Worm (Caenorhabditis elegans) whole organism, L1 larva: ENCODE results near the gene F07A11.5.
A peak's percentile ranks its signal among the peaks of the same experiment; 100 is the strongest.

ENCODE experiments used
- C04F5.9 ChIP-seq: sonication (generic microtip); optimal IDR thresholded peaks from 2 replicates; lab custom pipeline; 2016; ENCODE audit warnings: missing genetic modification characterization, missing compliant biosample characterization
- C16A3.4 ChIP-seq: fragments of 150-350 bp; optimal IDR thresholded peaks from 2 replicates; lab custom pipeline; 2014; ENCODE audit warnings: missing biosample characterization, missing genetic modification characterization
- F16B12.6 ChIP-seq: fragments of 150-350 bp; optimal IDR thresholded peaks from 2 replicates; lab custom pipeline; 2014; ENCODE audit warnings: missing biosample characterization, missing genetic modification characterization
- alr-1 ChIP-seq: fragments of 200-800 bp; sonication (Bioruptor generic); optimal IDR thresholded peaks from 2 replicates; lab custom pipeline; 2018; ENCODE audit warnings: borderline replicate concordance, mild to moderate bottlenecking, missing genetic modification characterization, missing compliant biosample characterization
- ceh-63 ChIP-seq: fragments of 200-800 bp; sonication (Bioruptor generic); optimal IDR thresholded peaks from 2 replicates; lab custom pipeline; 2018; ENCODE audit warnings: mild to moderate bottlenecking, missing genetic modification characterization, missing compliant biosample characterization
- ceh-8 ChIP-seq: fragments of 200-800 bp; sonication (Bioruptor generic); optimal IDR thresholded peaks from 2 replicates; lab custom pipeline; 2018; ENCODE audit warnings: mild to moderate bottlenecking, missing genetic modification characterization, moderate library complexity, missing compliant biosample characterization
- ces-1 ChIP-seq: fragments of 150-350 bp; optimal IDR thresholded peaks from 2 replicates; lab custom pipeline; 2014; ENCODE audit warnings: missing biosample characterization, missing genetic modification reagents, missing genetic modification characterization
- dsc-1 ChIP-seq: sonication (generic microtip); optimal IDR thresholded peaks from 2 replicates; lab custom pipeline; 2016; ENCODE audit warnings: mild to moderate bottlenecking, missing genetic modification characterization, missing compliant biosample characterization
- efl-1 ChIP-seq, 4 experiments: fragments of 150-350 bp; optimal IDR thresholded peaks in 3 of 4; peaks in 1 of 4; 1 replicate in 1 of 4; 2 replicates in 3 of 4; lab custom pipeline; 2014; ENCODE audit warnings: missing biosample characterization in 2 of 4, missing genetic modification characterization in 2 of 4, missing genetic modification reagents in 2 of 4
- elt-3 ChIP-seq, 6 experiments: fragments of 150-350 bp in 1 of 6; sonication (generic microtip); optimal IDR thresholded peaks; 2 replicates each; lab custom pipeline; 2017 to 2018; ENCODE audit warnings: missing biosample characterization in 6 of 6, missing genetic modification characterization in 6 of 6, inconsistent platforms in 1 of 6
- ets-5 ChIP-seq: fragments of 200-800 bp; sonication (Bioruptor generic); IDR thresholded peaks from 2 replicates; pipeline ENCODE4 v1.3.6; 2022; ENCODE audit warnings: missing genetic modification characterization, missing compliant biosample characterization
- fkh-4 ChIP-seq: sonication (generic microtip); optimal IDR thresholded peaks from 2 replicates; lab custom pipeline; 2016; ENCODE audit warnings: missing compliant biosample characterization, missing genetic modification characterization, borderline replicate concordance
- fkh-8 ChIP-seq: sonication (generic microtip); optimal IDR thresholded peaks from 2 replicates; lab custom pipeline; 2016; ENCODE audit warnings: mild to moderate bottlenecking, missing genetic modification characterization, missing compliant biosample characterization
- fos-1 ChIP-seq: fragments of 150-350 bp; optimal IDR thresholded peaks from 2 replicates; lab custom pipeline; 2014; ENCODE audit warnings: missing biosample characterization, missing genetic modification characterization
- grh-1 ChIP-seq: fragments of 200-800 bp; sonication (Bioruptor generic); IDR thresholded peaks from 2 replicates; pipeline ENCODE4 v1.3.6; 2022; ENCODE audit warnings: missing genetic modification reagents, missing genetic modification characterization, missing compliant biosample characterization
- irx-1 ChIP-seq: sonication (generic microtip); optimal IDR thresholded peaks from 2 replicates; lab custom pipeline; 2016; ENCODE audit warnings: missing genetic modification characterization, missing compliant biosample characterization
- isw-1 ChIP-seq: fragments of 200-800 bp; sonication (Bioruptor generic); IDR thresholded peaks from 2 replicates; pipeline ENCODE4 v1.3.6; 2022; ENCODE audit warnings: missing genetic modification characterization, missing compliant biosample characterization
- lin-13 ChIP-seq: fragments of 150-350 bp; optimal IDR thresholded peaks from 2 replicates; lab custom pipeline; 2014; ENCODE audit warnings: missing biosample characterization, missing genetic modification reagents, missing genetic modification characterization
- lin-35 ChIP-seq, 2 experiments: fragments of 150-350 bp; optimal IDR thresholded peaks; 2 replicates each; lab custom pipeline; 2014; ENCODE audit warnings: missing biosample characterization in 2 of 2, missing genetic modification characterization in 2 of 2, missing genetic modification reagents in 2 of 2
- lir-3 ChIP-seq: sonication (generic microtip); optimal IDR thresholded peaks from 2 replicates; lab custom pipeline; 2016; ENCODE audit warnings: mild to moderate bottlenecking, missing genetic modification characterization, moderate library complexity, missing compliant biosample characterization; ENCODE audit not compliant: poor library complexity
- lsy-2 ChIP-seq, 2 experiments: fragments of 150-350 bp; optimal IDR thresholded peaks; 2 replicates each; lab custom pipeline; 2014; ENCODE audit warnings: missing biosample characterization in 2 of 2, missing genetic modification characterization in 2 of 2
- mab-9 ChIP-seq: fragments of 200-800 bp; sonication (Bioruptor generic); IDR thresholded peaks from 2 replicates; pipeline ENCODE4 v1.3.6; 2022; ENCODE audit warnings: missing genetic modification reagents, missing genetic modification characterization, missing compliant biosample characterization
- mdl-1 ChIP-seq, 2 experiments: fragments of 150-350 bp; optimal IDR thresholded peaks; 2 replicates each; lab custom pipeline; 2014 to 2017; ENCODE audit warnings: missing biosample characterization in 2 of 2, missing genetic modification characterization in 2 of 2, inconsistent platforms in 1 of 2
- nhr-12 ChIP-seq: sonication (generic microtip); optimal IDR thresholded peaks from 2 replicates; lab custom pipeline; 2017; ENCODE audit warnings: missing biosample characterization, missing genetic modification characterization
- nhr-237 ChIP-seq: fragments of 150-350 bp; optimal IDR thresholded peaks from 2 replicates; lab custom pipeline; 2014; ENCODE audit warnings: missing biosample characterization, missing genetic modification characterization
- nhr-76 ChIP-seq: sonication (generic microtip); optimal IDR thresholded peaks from 2 replicates; lab custom pipeline; 2017; ENCODE audit warnings: missing biosample characterization, missing genetic modification characterization
- nhr-77 ChIP-seq: fragments of 150-350 bp; optimal IDR thresholded peaks from 2 replicates; lab custom pipeline; 2014; ENCODE audit warnings: missing biosample characterization, missing genetic modification characterization
- nhr-84 ChIP-seq: sonication (generic microtip); optimal IDR thresholded peaks from 2 replicates; lab custom pipeline; 2017; ENCODE audit warnings: missing biosample characterization, missing genetic modification characterization
- nhr-85 ChIP-seq: sonication (generic microtip); peaks from one replicate; lab custom pipeline; 2016; ENCODE audit warnings: missing genetic modification characterization, inconsistent platforms, missing compliant biosample characterization
- nhr-90 ChIP-seq: sonication (generic microtip); optimal IDR thresholded peaks from 2 replicates; lab custom pipeline; 2016; ENCODE audit warnings: mild to moderate bottlenecking, missing genetic modification characterization, missing compliant biosample characterization; ENCODE audit not compliant: poor library complexity
- pax-3 ChIP-seq: fragments of 200-800 bp; sonication (Bioruptor generic); optimal IDR thresholded peaks from 2 replicates; lab custom pipeline; 2018; ENCODE audit warnings: mild to moderate bottlenecking, missing genetic modification characterization, moderate library complexity, missing compliant biosample characterization
- rnt-1 ChIP-seq: sonication (generic microtip); optimal IDR thresholded peaks from 2 replicates; lab custom pipeline; 2016; ENCODE audit warnings: mild to moderate bottlenecking, missing genetic modification characterization, moderate library complexity, missing compliant biosample characterization
- skn-1 ChIP-seq: fragments of 150-350 bp; optimal IDR thresholded peaks from 2 replicates; lab custom pipeline; 2014; ENCODE audit warnings: missing biosample characterization, missing genetic modification characterization
- sox-4 ChIP-seq: sonication (generic microtip); optimal IDR thresholded peaks from 2 replicates; lab custom pipeline; 2016; ENCODE audit warnings: missing genetic modification characterization, missing compliant biosample characterization
- sptf-1 ChIP-seq: fragments of 150-350 bp; optimal IDR thresholded peaks from 2 replicates; lab custom pipeline; 2014; ENCODE audit warnings: missing biosample characterization, missing genetic modification characterization
- tbx-2 ChIP-seq: sonication (generic microtip); optimal IDR thresholded peaks from 2 replicates; lab custom pipeline; 2016; ENCODE audit warnings: missing genetic modification characterization, missing compliant biosample characterization
- unc-130 ChIP-seq: fragments of 150-350 bp; optimal IDR thresholded peaks from 2 replicates; lab custom pipeline; 2017; ENCODE audit warnings: missing biosample characterization, missing genetic modification characterization, inconsistent platforms
- unc-30 ChIP-seq: sonication (generic microtip); optimal IDR thresholded peaks from 2 replicates; lab custom pipeline; 2017; ENCODE audit warnings: missing biosample characterization, missing genetic modification characterization
- unc-62 ChIP-seq: fragments of 150-350 bp; optimal IDR thresholded peaks from 2 replicates; lab custom pipeline; 2014; ENCODE audit warnings: missing biosample characterization, missing genetic modification reagents, missing genetic modification characterization
- unc-98 ChIP-seq: fragments of 200-800 bp; sonication (Bioruptor generic); IDR thresholded peaks from 2 replicates; pipeline ENCODE4 v1.3.6; 2022; ENCODE audit warnings: missing genetic modification characterization, missing compliant biosample characterization
- zip-4 ChIP-seq: fragments of 200-800 bp; sonication (Bioruptor generic); optimal IDR thresholded peaks from 2 replicates; lab custom pipeline; 2018; ENCODE audit warnings: mild to moderate bottlenecking, missing genetic modification characterization, moderate library complexity, missing compliant biosample characterization

The F07A11.5 gene

DNA sequence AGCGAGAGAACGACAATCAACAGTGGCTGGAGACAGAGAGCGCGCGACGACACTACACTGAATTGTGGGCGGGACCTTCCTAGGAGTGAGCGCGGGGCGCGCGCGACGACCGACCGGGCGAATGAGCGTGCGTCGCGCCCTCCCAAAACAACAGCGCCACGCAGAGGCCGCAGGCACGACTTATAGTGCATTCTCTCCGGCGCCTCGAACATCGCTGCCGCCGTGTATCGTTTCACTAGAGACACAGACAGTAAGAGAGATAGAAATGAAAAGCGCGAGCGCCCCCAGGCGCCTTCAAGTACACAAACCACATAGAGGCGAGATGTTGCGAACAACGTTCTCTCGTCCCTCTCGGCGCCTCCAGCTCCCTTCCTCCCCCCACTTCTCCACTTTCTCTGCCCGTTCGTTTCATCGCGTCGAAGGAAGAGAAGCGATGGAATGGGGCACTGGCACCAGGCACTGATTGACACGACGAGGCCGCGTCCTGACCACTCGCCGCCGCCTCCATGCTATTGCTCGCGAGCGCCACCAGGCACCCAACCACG, 7.9 kb downstream of the F07A11.5 start (continued):
- TF ChIP-seq ces-1 (GFP tag; lab: Kevin White, UChicago) (no peak), nhr-76 (no peak), skn-1 (tag; lab: Kevin White, UChicago) (peak; percentile 32), fkh-8 (tag; lab: Kevin White, UChicago) (peak; percentile 49), nhr-237 (tag; lab: Kevin White, UChicago) (no peak), irx-1 (tag; lab: Kevin White, UChicago) (no peak), ceh-8 (no peak), lin-13 (GFP tag; lab: Kevin White, UChicago) (peak; percentile 36), nhr-12 (tag; lab: Kevin White, UChicago) (no peak), nhr-77 (tag; lab: Kevin White, UChicago) (peak; percentile 65), zip-4 (GFP tag; lab: Kevin White, UChicago) (no peak), unc-130 (tag; lab: Kevin White, UChicago) (peak; percentile 29), lin-35 (GFP tag; optimal IDR thresholded peaks at IDR 0.05; lab: Kevin White, UChicago) (peak; percentile 59 to 63), rnt-1 (peak; percentile 63), ets-5 (GFP tag; lab: Robert Waterston, UW) (no peak), sptf-1 (no peak), nhr-90 (tag; lab: Kevin White, UChicago) (peak; percentile 30), nhr-85 (tag; lab: Kevin White, UChicago) (peak; percentile 79), C16A3.4 (peak; percentile 49), pax-3 (tag; lab: Kevin White, UChicago) (no peak), fos-1 (tag; lab: Kevin White, UChicago) (no peak), F16B12.6 (tag; lab: Kevin White, UChicago) (peak; percentile 2), sox-4 (tag; lab: Kevin White, UChicago) (no peak), grh-1 (GFP tag; lab: Robert Waterston, UW) (peak; percentile 40; the same call in 1 of the 2 replicates), C04F5.9 (tag; lab: Kevin White, UChicago) (no peak), unc-62 (GFP tag; lab: Kevin White, UChicago) (no peak), tbx-2 (tag; lab: Kevin White, UChicago) (peak; percentile 62), elt-3 (tag; optimal IDR thresholded peaks at IDR 0.05; lab: Kevin White, UChicago) (peak in 2 of 6 experiments; percentile 8 to 52), alr-1 (no peak), unc-98 (GFP tag; lab: Robert Waterston, UW) (no peak), lir-3 (tag; lab: Kevin White, UChicago) (no peak), mab-9 (GFP tag; lab: Robert Waterston, UW) (0 out of 2 replicates have a peak, but pooled peaks have one; percentile 54), unc-30 (tag; lab: Kevin White, UChicago) (no peak), dsc-1 (tag; lab: Kevin White, UChicago) (peak; percentile 16), nhr-84 (tag; lab: Kevin White, UChicago) (no peak), lsy-2 (tag; optimal IDR thresholded peaks at IDR 0.05; lab: Kevin White, UChicago) (peak; percentile 38 to 68), fkh-4 (no peak), ceh-63 (no peak), isw-1 (GFP tag; lab: Robert Waterston, UW) (peak; percentile 11; the same call in 1 of the 2 replicates), mdl-1 (tag; optimal IDR thresholded peaks at IDR 0.05; lab: Kevin White, UChicago) (peak in 1 of 2 experiments; percentile 69)

DNA sequence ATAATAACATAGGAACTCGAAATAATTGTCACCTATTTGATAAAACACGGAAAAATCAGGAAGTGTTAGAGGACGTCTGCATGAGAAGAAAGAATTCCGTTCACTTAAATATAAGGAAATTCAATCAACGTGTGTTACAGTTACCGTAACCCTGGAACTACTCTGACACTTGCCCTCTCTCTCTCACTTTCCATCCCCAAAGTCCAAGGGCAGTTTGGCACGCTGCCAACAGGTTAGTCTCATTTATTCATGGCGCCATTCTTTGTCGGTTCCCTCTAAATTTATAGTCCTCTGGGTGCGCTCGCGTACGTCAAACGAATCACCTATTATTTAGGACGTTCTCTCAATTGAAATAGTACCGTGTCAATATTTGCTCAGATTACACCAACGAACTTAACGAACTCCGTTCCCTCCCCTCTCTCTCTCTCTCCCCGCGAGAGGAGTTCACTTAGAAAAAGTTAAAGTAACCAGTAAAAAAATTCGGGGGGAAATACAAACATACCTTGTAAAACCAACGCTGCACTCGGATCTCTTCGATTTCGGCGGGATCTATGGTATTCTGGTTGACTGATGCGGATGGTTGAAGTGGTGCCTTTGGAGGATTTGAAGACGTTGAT, 8.6 kb downstream of the F07A11.5 start:
- peak in 1 of 2 experiments; percentile 33 for TF ChIP-seq lsy-2 (tag; optimal IDR thresholded peaks at IDR 0.05; lab: Kevin White, UChicago)
- no peak for TF ChIP-seq efl-1 (optimal IDR thresholded peaks at IDR 0.05; lab: Kevin White, UChicago)
- TF ChIP-seq efl-1 (GFP tag; optimal IDR thresholded peaks at IDR 0.05 in 1 of 2; lab: Kevin White, UChicago): peak in 1 of 2 experiments; percentile 73
- peak; percentile 67 for TF ChIP-seq nhr-85 (tag; lab: Kevin White, UChicago)
- TF ChIP-seq ces-1 (GFP tag; lab: Kevin White, UChicago): no peak
- no peak for TF ChIP-seq sox-4 (tag; lab: Kevin White, UChicago)
